Worm (Caenorhabditis elegans): ENCODE results near the gene anoh-2.

DNA sequence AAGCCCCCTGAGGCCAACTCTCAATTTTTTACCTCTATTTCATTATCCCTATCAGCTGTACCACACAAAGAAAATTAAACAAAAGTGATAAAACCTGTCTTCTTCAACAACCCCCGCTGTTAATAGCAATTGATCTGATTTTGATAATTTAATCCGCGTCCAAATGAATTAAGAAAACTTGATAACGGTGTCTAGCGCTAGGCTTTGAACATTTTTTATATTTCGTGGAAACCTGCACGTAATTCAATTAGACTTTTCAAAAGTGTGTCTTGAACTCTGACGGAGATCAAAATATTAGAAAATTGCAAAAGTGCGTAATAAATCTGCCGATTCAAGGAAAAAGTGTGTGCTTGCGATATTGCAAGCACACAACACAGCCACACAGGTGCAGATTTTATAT lies 44.7 kb upstream of the anoh-2 start:
- TF ChIP-seq unc-55 (GFP tag; optimal IDR thresholded peaks at IDR 0.05): no peak
- no peak for TF ChIP-seq pha-4 (tag; optimal IDR thresholded peaks at IDR 0.05)
- TF ChIP-seq tbx-7 (tag; optimal IDR thresholded peaks at IDR 0.05): no peak
- TF ChIP-seq dmd-4 (tag; optimal IDR thresholded peaks at IDR 0.05; ENCODE audit: borderline replicate concordance): no peak
- TF ChIP-seq zip-5 (tag; optimal IDR thresholded peaks at IDR 0.05): no peak
- TF ChIP-seq C08G9.2 (tag; optimal IDR thresholded peaks at IDR 0.05): no peak
- TF ChIP-seq ceh-2 (tag; optimal IDR thresholded peaks at IDR 0.05): no peak
- no peak for TF ChIP-seq unc-42 (tag; optimal IDR thresholded peaks at IDR 0.05)
- no peak for TF ChIP-seq ama-1 (optimal IDR thresholded peaks at IDR 0.05)
- no peak for TF ChIP-seq tbx-2 (tag; optimal IDR thresholded peaks at IDR 0.05)
- no peak for TF ChIP-seq F13H6.1 (tag; optimal IDR thresholded peaks at IDR 0.05)
- no peak for TF ChIP-seq pqm-1 (tag; optimal IDR thresholded peaks at IDR 0.05)
